Fruit fly (Drosophila melanogaster): ENCODE measurements around the gene c11.1.

DNA sequence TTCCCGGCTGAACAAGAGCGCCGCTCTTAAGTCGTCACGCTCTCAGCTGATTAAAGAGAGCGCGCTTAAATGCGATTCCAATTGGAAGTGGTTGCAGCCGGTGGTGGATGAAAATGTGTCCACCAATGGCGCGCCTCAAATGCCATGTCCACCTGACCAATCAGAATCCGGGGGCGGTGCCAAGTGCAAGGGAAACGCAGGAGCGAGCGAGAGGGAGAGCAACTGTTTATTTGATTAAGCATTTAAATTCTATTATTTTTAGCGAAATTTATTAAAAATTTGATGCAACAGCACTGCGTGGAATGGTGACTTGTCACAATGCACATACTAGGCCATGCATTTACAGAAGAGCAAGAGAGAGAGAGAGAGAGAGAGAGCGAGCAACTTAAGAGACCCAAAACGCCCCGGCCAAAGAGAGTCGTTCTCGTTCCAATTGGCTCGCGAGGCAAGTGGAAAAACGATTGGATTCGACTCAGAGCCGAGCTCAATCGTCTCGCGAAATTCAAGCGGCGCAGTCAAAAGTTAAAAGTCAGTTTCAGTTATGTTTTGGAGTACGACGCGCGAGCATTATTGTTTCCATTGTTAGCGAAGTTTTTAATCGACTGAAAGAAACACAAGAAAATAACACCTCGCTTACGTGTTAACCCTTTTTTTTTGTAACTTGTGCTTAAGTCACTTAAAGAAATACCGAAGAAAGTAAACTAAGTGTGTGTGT is 1.3 kb upstream of the c11.1 start, which contains the start of gene lz:
- TF ChIP-seq OdsH (GFP tag; optimal IDR thresholded peaks at IDR 0.05) = no peak
- TF ChIP-seq Sp1 (GFP tag; optimal IDR thresholded peaks at IDR 0.05) = no peak
- no peak for TF ChIP-seq psq (GFP tag; optimal IDR thresholded peaks at IDR 0.05)
- no peak for TF ChIP-seq Jra (GFP tag; optimal IDR thresholded peaks at IDR 0.05)
- TF ChIP-seq Myc (optimal IDR thresholded peaks at IDR 0.05) = no peak
- TF ChIP-seq CrebA (GFP tag; optimal IDR thresholded peaks at IDR 0.05; ENCODE audit: borderline replicate concordance) = no peak
- TF ChIP-seq woc (GFP tag; optimal IDR thresholded peaks at IDR 0.05) = no peak
- no peak for TF ChIP-seq lola (GFP tag; optimal IDR thresholded peaks at IDR 0.05)
- TF ChIP-seq HLH106 (tag; optimal IDR thresholded peaks at IDR 0.05) = no peak
- TF ChIP-seq fru (GFP tag; optimal IDR thresholded peaks at IDR 0.05) = no peak
- no peak for TF ChIP-seq br (GFP tag; optimal IDR thresholded peaks at IDR 0.05)
